Worm (Caenorhabditis elegans) whole organism, young adult: ENCODE results near the gene str-48.

ENCODE experiments used
- ZK185.1 ChIP-seq: sonication (generic microtip); optimal IDR thresholded peaks from 2 replicates; lab custom pipeline; 2016; ENCODE audit warnings: mild to moderate bottlenecking, missing genetic modification characterization, missing compliant biosample characterization; ENCODE audit not compliant: poor library complexity, severe bottlenecking
- ceh-91 ChIP-seq: fragments of 200-800 bp; sonication (Bioruptor generic); IDR thresholded peaks from 2 replicates; pipeline ENCODE4 v1.3.6; 2022; ENCODE audit warnings: missing genetic modification reagents, missing genetic modification characterization, missing compliant biosample characterization
- egrh-3 ChIP-seq: fragments of 200-800 bp; sonication (Bioruptor generic); IDR thresholded peaks from 2 replicates; pipeline ENCODE4 v1.3.6; 2022; ENCODE audit warnings: missing genetic modification reagents, missing genetic modification characterization, missing compliant biosample characterization
- him-1 ChIP-seq: sonication (generic microtip); optimal IDR thresholded peaks from 2 replicates; lab custom pipeline; 2016; ENCODE audit warnings: missing genotype, missing genetic modification reagents, missing genetic modification characterization, missing compliant biosample characterization

DNA sequence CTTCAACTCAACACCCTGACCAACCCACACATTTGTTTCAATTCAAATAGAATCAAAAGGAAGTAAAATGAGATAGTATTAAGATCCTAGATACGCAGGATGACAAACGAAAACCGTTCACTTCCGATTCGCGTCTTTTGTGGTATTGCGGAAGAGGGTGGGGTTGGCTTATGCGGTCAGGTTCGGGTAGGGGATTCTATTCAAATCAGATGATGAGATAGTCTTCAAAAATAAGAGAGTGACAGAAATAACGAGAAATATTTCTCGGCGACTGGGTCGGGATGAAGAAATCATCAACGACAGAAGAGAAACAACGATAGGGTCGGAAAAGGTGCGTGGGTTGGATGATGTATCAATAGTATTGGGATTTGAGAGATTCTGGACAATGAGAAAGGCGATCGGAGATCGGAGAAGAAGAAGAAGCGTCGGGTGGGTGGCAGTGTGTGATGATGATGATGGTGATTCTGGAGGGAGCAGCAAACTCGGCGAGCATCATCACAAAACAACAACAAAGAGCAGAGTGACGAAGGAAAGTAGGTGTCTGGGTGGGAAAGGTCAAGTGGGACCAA lies 26.3 kb upstream of the str-48 start:
- TF ChIP-seq ZK185.1, result no peak
- TF ChIP-seq ceh-91 (GFP tag; lab: Robert Waterston, UW), result no peak
- TF ChIP-seq him-1 (tag; lab: Kevin White, UChicago), result no peak
- TF ChIP-seq egrh-3, result no peak
